Fruit fly (Drosophila melanogaster): Measurements from ENCODE around the gene RhoGEF64C.

The RhoGEF64C gene

DNA sequence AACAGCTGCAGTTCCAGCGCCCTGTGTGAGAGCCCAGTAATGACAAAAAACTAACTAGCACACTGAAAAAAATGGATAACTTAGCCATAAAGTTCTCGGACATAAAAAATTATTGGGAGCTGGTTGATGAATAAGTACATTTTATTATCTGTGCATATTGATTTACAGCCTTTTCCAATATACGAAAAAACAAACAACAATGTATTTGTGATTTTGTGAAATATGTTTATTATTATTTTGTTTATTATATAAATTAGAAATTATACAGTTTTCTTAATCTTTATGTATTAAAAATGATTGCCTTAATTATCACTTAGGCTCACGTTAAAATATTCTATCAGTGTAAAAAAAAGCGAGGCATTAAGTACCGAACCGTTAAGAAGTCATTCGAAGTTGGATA, 808 bp upstream of the RhoGEF64C start (continued):
- TF ChIP-seq shn (GFP tag; optimal IDR thresholded peaks at IDR 0.05): no peak
- no peak for TF ChIP-seq jing (GFP tag; optimal IDR thresholded peaks at IDR 0.05)
- TF ChIP-seq Antp (GFP tag; optimal IDR thresholded peaks at IDR 0.05): no peak
- peak; percentile 70 for TF ChIP-seq gem (tag; optimal IDR thresholded peaks at IDR 0.05)
- no peak for TF ChIP-seq NC2β (GFP tag; optimal IDR thresholded peaks at IDR 0.05)
- TF ChIP-seq oc (tag; optimal IDR thresholded peaks at IDR 0.05): no peak
- no peak for TF ChIP-seq Meics (GFP tag; optimal IDR thresholded peaks at IDR 0.05)
- no peak for TF ChIP-seq bigmax (GFP tag; optimal IDR thresholded peaks at IDR 0.05)
- TF ChIP-seq NC2α (GFP tag; optimal IDR thresholded peaks at IDR 0.05): no peak
- no peak for TF ChIP-seq gcm (GFP tag; optimal IDR thresholded peaks at IDR 0.05)
- TF ChIP-seq Blimp-1 (GFP tag; optimal IDR thresholded peaks at IDR 0.05): no peak
- TF ChIP-seq Dad (GFP tag; optimal IDR thresholded peaks at IDR 0.05): no peak
- no peak for TF ChIP-seq CG6854 (GFP tag; optimal IDR thresholded peaks at IDR 0.05)
- no peak for TF ChIP-seq CG14860 (GFP tag; IDR thresholded peaks at IDR 0.05; ENCODE audit: partially characterized antibody)
- TF ChIP-seq CG17359 (tag; optimal IDR thresholded peaks at IDR 0.05): peak; percentile 26
- TF ChIP-seq CG8281 (tag; optimal IDR thresholded peaks at IDR 0.05): no peak
- no peak for TF ChIP-seq CG12219 (GFP tag; optimal IDR thresholded peaks at IDR 0.05)
- no peak for TF ChIP-seq CG3281 (GFP tag; optimal IDR thresholded peaks at IDR 0.05)
- no peak for TF ChIP-seq eve (GFP tag; optimal IDR thresholded peaks at IDR 0.05)
- no peak for TF ChIP-seq Jarid2 (GFP tag; optimal IDR thresholded peaks at IDR 0.05)
- no peak for TF ChIP-seq nau (GFP tag; optimal IDR thresholded peaks at IDR 0.05)
- TF ChIP-seq Abd-B (GFP tag; optimal IDR thresholded peaks at IDR 0.05): peak; percentile 43
- no peak for TF ChIP-seq Hr3 (GFP tag; optimal IDR thresholded peaks at IDR 0.05)
- peak; percentile 66 for TF ChIP-seq CG2712 (tag; optimal IDR thresholded peaks at IDR 0.05)
- no peak for TF ChIP-seq tx (GFP tag; optimal IDR thresholded peaks at IDR 0.05)
- TF ChIP-seq CHES-1-like (GFP tag; optimal IDR thresholded peaks at IDR 0.05): no peak
- TF ChIP-seq Oaz (GFP tag; IDR thresholded peaks at IDR 0.05): no peak
- TF ChIP-seq CG12299 (tag; optimal IDR thresholded peaks at IDR 0.05): no peak
- no peak for TF ChIP-seq CG4328 (GFP tag; optimal IDR thresholded peaks at IDR 0.05)
- TF ChIP-seq CG14050 (GFP tag; IDR thresholded peaks at IDR 0.05): no peak
- no peak for TF ChIP-seq lbe (GFP tag; optimal IDR thresholded peaks at IDR 0.05)
- TF ChIP-seq CG11696 (GFP tag; IDR thresholded peaks at IDR 0.05): no peak
- no peak for TF ChIP-seq hkb (optimal IDR thresholded peaks at IDR 0.05)
- TF ChIP-seq hkb (GFP tag; IDR thresholded peaks at IDR 0.05): no peak
- TF ChIP-seq CG11093 (GFP tag; IDR thresholded peaks at IDR 0.05): no peak
- TF ChIP-seq CG18476 (GFP tag; optimal IDR thresholded peaks at IDR 0.05): no peak
- TF ChIP-seq dm (GFP tag; optimal IDR thresholded peaks at IDR 0.05): no peak
- TF ChIP-seq insv (GFP tag; optimal IDR thresholded peaks at IDR 0.05): no peak
- no peak for TF ChIP-seq chinmo (GFP tag; IDR thresholded peaks at IDR 0.05; ENCODE audit: partially characterized antibody)
- no peak for TF ChIP-seq Vsx1 (GFP tag; optimal IDR thresholded peaks at IDR 0.05)
- TF ChIP-seq CG11695 (GFP tag; IDR thresholded peaks at IDR 0.05): no peak
- TF ChIP-seq CG9727 (GFP tag; optimal IDR thresholded peaks at IDR 0.05): no peak
- no peak for TF ChIP-seq pum (GFP tag; optimal IDR thresholded peaks at IDR 0.05)
- no peak for TF ChIP-seq CG4730 (GFP tag; IDR thresholded peaks at IDR 0.05)
- TF ChIP-seq bsh (GFP tag; optimal IDR thresholded peaks at IDR 0.05): peak; percentile 30 to 60
- TF ChIP-seq hbn (GFP tag; IDR thresholded peaks at IDR 0.05; ENCODE audit: partially characterized antibody): no peak
- peak; percentile 15 for TF ChIP-seq org-1 (GFP tag; optimal IDR thresholded peaks at IDR 0.05)
- TF ChIP-seq zen2 (GFP tag; IDR thresholded peaks at IDR 0.05; ENCODE audit: partially characterized antibody): no peak
- TF ChIP-seq Sox100B (GFP tag; optimal IDR thresholded peaks at IDR 0.05): peak; percentile 31
- TF ChIP-seq bbx (GFP tag; IDR thresholded peaks at IDR 0.05; ENCODE audit: partially characterized antibody): no peak
- peak; percentile 51 for TF ChIP-seq fd96Cb (tag; optimal IDR thresholded peaks at IDR 0.05)
